ENCODE assay signal across 5 fruit fly cellular contexts in genomic region chr3L:199754-200596, dm6.
TF ChIP-seq lines count a peak whose summit lies in the region.

TSS of gene rno (minus strand) at chr3L:199762.
TSS of gene mri (plus strand) at chr3L:200174.

- no peak for TF ChIP-seq CTCF in whole organism, embryonic (GFP tag; optimal IDR thresholded peaks at IDR 0.05; lab: Kevin White, UChicago)

TF ChIP-seq in whole organism, adult, 20 proteins besides CTCF, POLR2A, EP300 and RAD21 (continues in another document):
- TF ChIP-seq bab1 (GFP tag; optimal IDR thresholded peaks at IDR 0.05; lab: Kevin White, UChicago): peak; percentile 64
- no peak for TF ChIP-seq kay (GFP tag; lab: Kevin White, UChicago; ENCODE audit: borderline replicate concordance)
- TF ChIP-seq CG11617 (GFP tag; optimal IDR thresholded peaks at IDR 0.05; lab: Kevin White, UChicago): peak; percentile 80
- peak; percentile 46 for TF ChIP-seq ovo (GFP tag; optimal IDR thresholded peaks at IDR 0.05; lab: Kevin White, UChicago)
- peak; percentile 47 for TF ChIP-seq CG7045 (GFP tag; optimal IDR thresholded peaks at IDR 0.05; lab: Kevin White, UChicago)
- no peak for TF ChIP-seq CG5204 (GFP tag; optimal IDR thresholded peaks at IDR 0.05; lab: Kevin White, UChicago)
- peak; percentile 85 for TF ChIP-seq CG7101 (tag; optimal IDR thresholded peaks at IDR 0.05; lab: Kevin White, UChicago)
- TF ChIP-seq pad (GFP tag; optimal IDR thresholded peaks at IDR 0.05; lab: Kevin White, UChicago): no peak
- TF ChIP-seq toe (GFP tag; optimal IDR thresholded peaks at IDR 0.05; lab: Kevin White, UChicago): no peak
- TF ChIP-seq Clk (GFP tag; optimal IDR thresholded peaks at IDR 0.05; lab: Kevin White, UChicago): peak; percentile 23
- no peak for TF ChIP-seq cnc (optimal IDR thresholded peaks at IDR 0.05; lab: Kevin White, UChicago)
- peak; percentile 70 for TF ChIP-seq CG33017 (tag; optimal IDR thresholded peaks at IDR 0.05; lab: Kevin White, UChicago)
- TF ChIP-seq CG14711 (tag; optimal IDR thresholded peaks at IDR 0.05; lab: Kevin White, UChicago): peak; percentile 85
- TF ChIP-seq CG1620 (GFP tag; optimal IDR thresholded peaks at IDR 0.05; lab: Kevin White, UChicago): peak; percentile 44
- peak; percentile 36 for TF ChIP-seq tj (GFP tag; optimal IDR thresholded peaks at IDR 0.05; lab: Kevin White, UChicago)
- peak; percentile 52 for TF ChIP-seq Mnt (GFP tag; optimal IDR thresholded peaks at IDR 0.05; lab: Kevin White, UChicago)
- peak; percentile 16 for TF ChIP-seq cic (GFP tag; optimal IDR thresholded peaks at IDR 0.05; lab: Kevin White, UChicago)
- peak; percentile 54 for TF ChIP-seq CG12768 (GFP tag; optimal IDR thresholded peaks at IDR 0.05; lab: Kevin White, UChicago)

TF ChIP-seq in whole organism, embryonic, 481 proteins besides CTCF, POLR2A, EP300 and RAD21 (continues in another document):
- TF ChIP-seq CG2678 (tag; optimal IDR thresholded peaks at IDR 0.05; lab: Kevin White, UChicago): peak; percentile 68
- TF ChIP-seq CG43689 (GFP tag; IDR thresholded peaks at IDR 0.05; lab: Robert Waterston, UW): no peak
- TF ChIP-seq Adf1 (GFP tag; IDR thresholded peaks at IDR 0.05; lab: Robert Waterston, UW): peak; percentile 22
- TF ChIP-seq Xbp1 (GFP tag; optimal IDR thresholded peaks at IDR 0.05; lab: Kevin White, UChicago): peak; percentile 66
- peak; percentile 71 for TF ChIP-seq Ets97D (GFP tag; optimal IDR thresholded peaks at IDR 0.05; lab: Kevin White, UChicago)
- TF ChIP-seq CG7786 (GFP tag; optimal IDR thresholded peaks at IDR 0.05; lab: Kevin White, UChicago): no peak
- TF ChIP-seq sqz (GFP tag; optimal IDR thresholded peaks at IDR 0.05; lab: Kevin White, UChicago): peak; percentile 13
- TF ChIP-seq Spps (tag; optimal IDR thresholded peaks at IDR 0.05; lab: Kevin White, UChicago): peak; percentile 15
- peak; percentile 63 for TF ChIP-seq stwl (tag; optimal IDR thresholded peaks at IDR 0.05; lab: Kevin White, UChicago)
- peak; percentile 62; the same call in 1 of the 2 replicates for TF ChIP-seq klu (GFP tag; IDR thresholded peaks at IDR 0.05; lab: Robert Waterston, UW)
- peak; percentile 68 for TF ChIP-seq CG1233 (GFP tag; optimal IDR thresholded peaks at IDR 0.05; lab: Kevin White, UChicago)
- peak; percentile 86 for TF ChIP-seq CG7963 (GFP tag; IDR thresholded peaks at IDR 0.05; lab: Robert Waterston, UW; ENCODE audit: partially characterized antibody)
- no peak for TF ChIP-seq Dp (GFP tag; optimal IDR thresholded peaks at IDR 0.05; lab: Kevin White, UChicago)
- no peak for TF ChIP-seq CG15479 (GFP tag; optimal IDR thresholded peaks at IDR 0.05; lab: Kevin White, UChicago)
- TF ChIP-seq danr (GFP tag; IDR thresholded peaks at IDR 0.05; lab: Robert Waterston, UW): no peak
- TF ChIP-seq az2 (GFP tag; optimal IDR thresholded peaks at IDR 0.05; lab: Kevin White, UChicago): peak; percentile 73
- TF ChIP-seq CG32532 (GFP tag; IDR thresholded peaks at IDR 0.05; lab: Robert Waterston, UW): peak; percentile 80
- TF ChIP-seq wor (GFP tag; IDR thresholded peaks at IDR 0.05; lab: Robert Waterston, UW): no peak; the same call in 1 of the 2 replicates

TF ChIP-seq in whole organism, prepupa, 60 proteins besides CTCF, POLR2A, EP300 and RAD21 (continues in another document):
- TF ChIP-seq Smox (GFP tag; optimal IDR thresholded peaks at IDR 0.05; lab: Kevin White, UChicago) (no peak), CG1621 (tag; optimal IDR thresholded peaks at IDR 0.05; lab: Kevin White, UChicago) (no peak), CG16779 (tag; optimal IDR thresholded peaks at IDR 0.05; lab: Kevin White, UChicago) (no peak), Gug (GFP tag; IDR thresholded peaks at IDR 0.05; lab: Robert Waterston, UW) (0 out of 2 replicates have a peak, but pooled peaks have one; percentile 25), Eip75B (GFP tag; optimal IDR thresholded peaks at IDR 0.05; lab: Kevin White, UChicago) (no peak), CG6276 (GFP tag; optimal IDR thresholded peaks at IDR 0.05; lab: Kevin White, UChicago) (no peak), pdm3 (GFP tag; optimal IDR thresholded peaks at IDR 0.05; lab: Kevin White, UChicago) (no peak), achi (GFP tag; optimal IDR thresholded peaks at IDR 0.05; lab: Kevin White, UChicago) (peak; percentile 57), CG7368 (GFP tag; optimal IDR thresholded peaks at IDR 0.05; lab: Kevin White, UChicago) (no peak), Hr38 (GFP tag; optimal IDR thresholded peaks at IDR 0.05; lab: Kevin White, UChicago) (no peak), Sox15 (GFP tag; optimal IDR thresholded peaks at IDR 0.05; lab: Kevin White, UChicago) (peak; percentile 56), Sox102F (GFP tag; optimal IDR thresholded peaks at IDR 0.05; lab: Kevin White, UChicago) (peak; percentile 28), spab (GFP tag; optimal IDR thresholded peaks at IDR 0.05; lab: Kevin White, UChicago) (no peak), CG10669 (GFP tag; optimal IDR thresholded peaks at IDR 0.05; lab: Kevin White, UChicago) (no peak), esn (GFP tag; optimal IDR thresholded peaks at IDR 0.05; lab: Kevin White, UChicago) (peak; percentile 58), Ets21C (GFP tag; optimal IDR thresholded peaks at IDR 0.05; lab: Kevin White, UChicago) (no peak), dac (GFP tag; optimal IDR thresholded peaks at IDR 0.05; lab: Kevin White, UChicago) (no peak), Ets96B (tag; optimal IDR thresholded peaks at IDR 0.05; lab: Kevin White, UChicago) (peak; percentile 59), dsx (GFP tag; optimal IDR thresholded peaks at IDR 0.05; lab: Kevin White, UChicago; ENCODE audit: poor library complexity, severe bottlenecking) (no peak), CG6808 (GFP tag; optimal IDR thresholded peaks at IDR 0.05; lab: Kevin White, UChicago) (no peak)

TF ChIP-seq in whole organism, pupa, 21 proteins besides CTCF, POLR2A, EP300 and RAD21:
- no peak; the same call in 1 of the 3 replicates for TF ChIP-seq fd96Ca (GFP tag; IDR thresholded peaks at IDR 0.05; lab: Robert Waterston, UW)
- peak; percentile 58 for TF ChIP-seq rn (GFP tag; IDR thresholded peaks at IDR 0.05; lab: Robert Waterston, UW)
- TF ChIP-seq CG14655 (GFP tag; optimal IDR thresholded peaks at IDR 0.05; lab: Kevin White, UChicago): no peak
- no peak for TF ChIP-seq CG8301 (tag; optimal IDR thresholded peaks at IDR 0.05; lab: Kevin White, UChicago)
- no peak for TF ChIP-seq CG13204 (GFP tag; optimal IDR thresholded peaks at IDR 0.05; lab: Kevin White, UChicago)
- peak; percentile 41 for TF ChIP-seq CG34367 (tag; optimal IDR thresholded peaks at IDR 0.05; lab: Kevin White, UChicago)
- peak; percentile 22 for TF ChIP-seq Snoo (tag; optimal IDR thresholded peaks at IDR 0.05; lab: Kevin White, UChicago)
- peak; percentile 61 for TF ChIP-seq CG15710 (tag; optimal IDR thresholded peaks at IDR 0.05; lab: Kevin White, UChicago)
- TF ChIP-seq EcR (GFP tag; optimal IDR thresholded peaks at IDR 0.05; lab: Kevin White, UChicago): no peak
- TF ChIP-seq CG17806 (tag; optimal IDR thresholded peaks at IDR 0.05; lab: Kevin White, UChicago): peak; percentile 44
- TF ChIP-seq Ets98B (GFP tag; IDR thresholded peaks at IDR 0.05; lab: Robert Waterston, UW): peak; percentile 36; the same call in 1 of the 2 replicates
- TF ChIP-seq CG32121 (GFP tag; IDR thresholded peaks at IDR 0.05; lab: Robert Waterston, UW): no peak
- peak; percentile 53 for TF ChIP-seq CG9948 (tag; optimal IDR thresholded peaks at IDR 0.05; lab: Kevin White, UChicago)
- TF ChIP-seq Pif1B (GFP tag; optimal IDR thresholded peaks at IDR 0.05; lab: Kevin White, UChicago): no peak
- TF ChIP-seq CG8159 (tag; optimal IDR thresholded peaks at IDR 0.05; lab: Kevin White, UChicago): peak; percentile 66
- no peak for TF ChIP-seq D1 (tag; optimal IDR thresholded peaks at IDR 0.05; lab: Kevin White, UChicago)
- TF ChIP-seq gl (tag; optimal IDR thresholded peaks at IDR 0.05; lab: Kevin White, UChicago): no peak
- TF ChIP-seq CG10348 (GFP tag; IDR thresholded peaks at IDR 0.05; lab: Robert Waterston, UW): no peak
- TF ChIP-seq Pif1A (GFP tag; optimal IDR thresholded peaks at IDR 0.05; lab: Kevin White, UChicago): no peak
- TF ChIP-seq CG4496 (GFP tag; IDR thresholded peaks at IDR 0.05; lab: Robert Waterston, UW): peak; percentile 64; the same call in 1 of the 3 replicates
- TF ChIP-seq CG12605 (GFP tag; IDR thresholded peaks at IDR 0.05; lab: Robert Waterston, UW): no peak

TF ChIP-seq in whole organism, wandering third instar larva, 38 proteins besides CTCF, POLR2A, EP300 and RAD21:
- TF ChIP-seq HLH106 (tag; optimal IDR thresholded peaks at IDR 0.05; lab: Kevin White, UChicago) (peak; percentile 78), dmrt93B (GFP tag; optimal IDR thresholded peaks at IDR 0.05; lab: Kevin White, UChicago) (peak; percentile 60), jim (GFP tag; optimal IDR thresholded peaks at IDR 0.05; lab: Kevin White, UChicago) (no peak), psq (GFP tag; optimal IDR thresholded peaks at IDR 0.05; lab: Kevin White, UChicago) (peak; percentile 52), Sp1 (GFP tag; optimal IDR thresholded peaks at IDR 0.05; lab: Kevin White, UChicago) (peak; percentile 69), lola (GFP tag; optimal IDR thresholded peaks at IDR 0.05; lab: Kevin White, UChicago) (no peak), Mio (GFP tag; optimal IDR thresholded peaks at IDR 0.05; lab: Kevin White, UChicago) (no peak), fru (GFP tag; optimal IDR thresholded peaks at IDR 0.05; lab: Kevin White, UChicago) (peak; percentile 6), dl (GFP tag; optimal IDR thresholded peaks at IDR 0.05; lab: Kevin White, UChicago; ENCODE audit: insufficient read depth in 1 of 2, partially characterized antibody in 2 of 2) (no peak), h (GFP tag; optimal IDR thresholded peaks at IDR 0.05; lab: Kevin White, UChicago) (peak; percentile 17), CG9705 (GFP tag; optimal IDR thresholded peaks at IDR 0.05; lab: Kevin White, UChicago) (peak; percentile 57), usp (GFP tag; optimal IDR thresholded peaks at IDR 0.05; lab: Kevin White, UChicago) (no peak), Abd-B (GFP tag; optimal IDR thresholded peaks at IDR 0.05; lab: Kevin White, UChicago) (no peak), Hr83 (GFP tag; optimal IDR thresholded peaks at IDR 0.05; lab: Kevin White, UChicago; ENCODE audit: poor library complexity, severe bottlenecking) (peak; percentile 89), Rel (GFP tag; optimal IDR thresholded peaks at IDR 0.05; lab: Kevin White, UChicago) (peak; percentile 6), Rel (tag; optimal IDR thresholded peaks at IDR 0.05; lab: Kevin White, UChicago) (no peak), Hnf4 (GFP tag; optimal IDR thresholded peaks at IDR 0.05; lab: Kevin White, UChicago) (no peak), foxo (GFP tag; optimal IDR thresholded peaks at IDR 0.05; lab: Kevin White, UChicago) (peak in 1 of 2 experiments; percentile 75), dsf (GFP tag; optimal IDR thresholded peaks at IDR 0.05; lab: Kevin White, UChicago; ENCODE audit: borderline replicate concordance) (no peak), sv (GFP tag; optimal IDR thresholded peaks at IDR 0.05; lab: Kevin White, UChicago) (peak; percentile 12), OdsH (GFP tag; optimal IDR thresholded peaks at IDR 0.05; lab: Kevin White, UChicago) (peak; percentile 68), rgr (GFP tag; optimal IDR thresholded peaks at IDR 0.05; lab: Kevin White, UChicago) (peak; percentile 73)
